Fruit fly (Drosophila melanogaster): Measurements from ENCODE around the gene CG17600.

DNA sequence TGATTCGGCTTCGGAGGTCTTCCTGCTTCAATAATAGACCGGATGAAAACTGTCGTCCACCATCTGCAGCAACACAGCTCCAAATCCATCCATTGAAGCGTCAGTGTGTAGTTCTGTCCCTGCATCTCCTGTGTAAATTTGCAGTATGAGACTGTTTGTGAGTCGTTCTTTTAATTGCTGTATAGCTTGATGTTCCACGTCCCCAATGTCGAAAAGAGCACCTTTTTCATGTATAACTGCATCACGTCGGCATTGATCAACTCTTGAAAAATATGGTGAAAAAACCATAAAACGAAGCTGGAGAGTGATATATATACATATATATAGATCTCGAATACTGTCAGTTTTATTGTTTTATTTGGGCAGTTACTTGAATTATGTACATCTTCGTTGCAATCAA, 59.4 kb downstream of the CG17600 start:
- no peak for TF ChIP-seq ato (GFP tag; IDR thresholded peaks at IDR 0.05; ENCODE audit: partially characterized antibody)
- TF ChIP-seq CG17829 (tag; optimal IDR thresholded peaks at IDR 0.05): no peak
- no peak for TF ChIP-seq CG10321 (GFP tag; IDR thresholded peaks at IDR 0.05)
- no peak for TF ChIP-seq CG17361 (GFP tag; IDR thresholded peaks at IDR 0.05)
- TF ChIP-seq unc-4 (GFP tag; IDR thresholded peaks at IDR 0.05; ENCODE audit: partially characterized antibody): no peak
- TF ChIP-seq CG11398 (GFP tag; optimal IDR thresholded peaks at IDR 0.05): no peak
- TF ChIP-seq CG16813 (GFP tag; IDR thresholded peaks at IDR 0.05; ENCODE audit: partially characterized antibody): no peak
- no peak for TF ChIP-seq chm (GFP tag; IDR thresholded peaks at IDR 0.05)
- no peak for TF ChIP-seq ttk (GFP tag; IDR thresholded peaks at IDR 0.05)
- no peak for TF ChIP-seq CG18262 (tag; optimal IDR thresholded peaks at IDR 0.05)
- no peak for TF ChIP-seq al (GFP tag; IDR thresholded peaks at IDR 0.05)
- no peak for TF ChIP-seq B-H2 (GFP tag; optimal IDR thresholded peaks at IDR 0.05)

All from whole organism, embryonic.